Fruit fly (Drosophila melanogaster) whole organism, embryonic: Measurements from ENCODE around the gene Sgp.

ENCODE experiments used
- CG10321 ChIP-seq: fragments of 200-800 bp; sonication (Bioruptor generic); IDR thresholded peaks from 2 replicates; pipeline ENCODE4 v1.3.6; 2022; ENCODE audit warnings: missing biosample characterization, missing genetic modification characterization
- CG14710 ChIP-seq: fragments of 200-800 bp; sonication (Bioruptor generic); optimal IDR thresholded peaks from 3 replicates; lab custom pipeline; 2019; ENCODE audit warnings: missing biosample characterization, mild to moderate bottlenecking, missing genetic modification characterization, moderate library complexity
- CG1602 ChIP-seq: fragments of 200-800 bp; sonication (Bioruptor generic); optimal IDR thresholded peaks from 3 replicates; lab custom pipeline; 2016; ENCODE audit warnings: missing biosample characterization, missing genetic modification characterization
- CG17385 ChIP-seq: fragments of 200-800 bp; sonication (Bioruptor generic); optimal IDR thresholded peaks from 3 replicates; lab custom pipeline; 2018; ENCODE audit warnings: missing biosample characterization, mild to moderate bottlenecking, missing genetic modification characterization
- CG17802 ChIP-seq: fragments of 200-800 bp; sonication (Bioruptor generic); optimal IDR thresholded peaks from 2 replicates; lab custom pipeline; 2018; ENCODE audit warnings: missing biosample characterization, mild to moderate bottlenecking, missing genetic modification characterization, moderate library complexity
- CG17829 ChIP-seq: fragments of 200-800 bp; optimal IDR thresholded peaks from 2 replicates; lab custom pipeline; 2019; ENCODE audit warnings: missing biosample characterization, mild to moderate bottlenecking, missing genetic modification characterization, moderate library complexity
- CG1792 ChIP-seq: fragments of 200-800 bp; sonication (Bioruptor generic); optimal IDR thresholded peaks from 2 replicates; lab custom pipeline; 2016; ENCODE audit warnings: missing biosample characterization, missing genetic modification characterization
- CG30403 ChIP-seq: fragments of 200-800 bp; sonication (Bioruptor generic); optimal IDR thresholded peaks from 3 replicates; lab custom pipeline; 2016; ENCODE audit warnings: missing biosample characterization, missing genetic modification characterization
- CG42726 ChIP-seq: fragments of 200-800 bp; sonication (Bioruptor generic); IDR thresholded peaks from 2 replicates; pipeline ENCODE4 v1.3.6; 2022; ENCODE audit warnings: missing biosample characterization, missing genetic modification characterization; ENCODE audit not compliant: partially characterized antibody
- CG5245 ChIP-seq: fragments of 200-800 bp; sonication (Bioruptor generic); optimal IDR thresholded peaks from 3 replicates; lab custom pipeline; 2016; ENCODE audit warnings: missing biosample characterization, missing genetic modification characterization
- CG7271 ChIP-seq: fragments of 200-800 bp; sonication (Bioruptor generic); optimal IDR thresholded peaks from 2 replicates; lab custom pipeline; 2018; ENCODE audit warnings: missing biosample characterization, mild to moderate bottlenecking, missing genetic modification characterization, moderate library complexity
- CTCF ChIP-seq: fragments of 200-800 bp; sonication (Bioruptor generic); optimal IDR thresholded peaks from 2 replicates; lab custom pipeline; 2017; ENCODE audit warnings: missing biosample characterization, mild to moderate bottlenecking, missing genetic modification characterization, moderate library complexity
- CrebB ChIP-seq: fragments of 200-800 bp; sonication (Bioruptor generic); optimal IDR thresholded peaks from 3 replicates; lab custom pipeline; 2018; ENCODE audit warnings: missing biosample characterization, mild to moderate bottlenecking, missing genetic modification characterization
- Doc3 ChIP-seq: fragments of 200-800 bp; sonication (Bioruptor generic); IDR thresholded peaks from 3 replicates; pipeline ENCODE4 v1.3.6; 2022; ENCODE audit warnings: missing biosample characterization, missing genetic modification characterization; ENCODE audit not compliant: partially characterized antibody
- ERR ChIP-seq: fragments of 200-800 bp; sonication (Bioruptor generic); optimal IDR thresholded peaks from 2 replicates; lab custom pipeline; 2016; ENCODE audit warnings: missing biosample characterization, missing genetic modification characterization
- Elba2 ChIP-seq: fragments of 200-800 bp; sonication (Bioruptor generic); optimal IDR thresholded peaks from 3 replicates; lab custom pipeline; 2016; ENCODE audit warnings: missing biosample characterization, missing genetic modification characterization
- Fer3 ChIP-seq: fragments of 200-800 bp; sonication (Bioruptor generic); optimal IDR thresholded peaks from 2 replicates; lab custom pipeline; 2018; ENCODE audit warnings: missing biosample characterization, mild to moderate bottlenecking, missing genetic modification characterization, moderate library complexity
- Hey ChIP-seq: fragments of 200-800 bp; sonication (Bioruptor generic); optimal IDR thresholded peaks from 3 replicates; lab custom pipeline; 2018; ENCODE audit warnings: missing biosample characterization, mild to moderate bottlenecking, missing genetic modification characterization
- HmgZ ChIP-seq: fragments of 200-800 bp; sonication (Bioruptor generic); optimal IDR thresholded peaks from 2 replicates; lab custom pipeline; 2018; ENCODE audit warnings: missing biosample characterization, mild to moderate bottlenecking, missing genetic modification characterization
- Hr78 ChIP-seq, 2 experiments: fragments of 200-800 bp in 1 of 2; fragments of >200 bp in 1 of 2; sonication (Bioruptor generic) in 1 of 2; optimal IDR thresholded peaks; 2 replicates each; lab custom pipeline; 2017 to 2019; ENCODE audit warnings: missing biosample characterization in 2 of 2, missing genetic modification characterization in 2 of 2, mild to moderate bottlenecking in 1 of 2, moderate library complexity in 1 of 2
- Hsf ChIP-seq: fragments of 200-800 bp; sonication (Bioruptor generic); optimal IDR thresholded peaks from 3 replicates; lab custom pipeline; 2016; ENCODE audit warnings: missing biosample characterization, missing genetic modification characterization
- Mrtf ChIP-seq: fragments of 200-800 bp; sonication (Bioruptor generic); IDR thresholded peaks from 3 replicates; pipeline ENCODE4 v1.3.6; 2022; ENCODE audit warnings: missing biosample characterization, missing genetic modification characterization
- Rfx ChIP-seq: fragments of 200-800 bp; sonication (Bioruptor generic); IDR thresholded peaks from 2 replicates; pipeline ENCODE4 v1.3.6; 2022; ENCODE audit warnings: missing biosample characterization, missing genetic modification characterization
- Xrp1 ChIP-seq: fragments of 200-800 bp; sonication (Bioruptor generic); IDR thresholded peaks from 2 replicates; pipeline ENCODE4 v1.3.6; 2022; ENCODE audit warnings: missing biosample characterization, missing genetic modification characterization
- chm ChIP-seq: fragments of 200-800 bp; sonication (Bioruptor generic); IDR thresholded peaks from 2 replicates; pipeline ENCODE4 v1.3.6; 2022; ENCODE audit warnings: missing biosample characterization, missing genetic modification characterization
- dmrt99B ChIP-seq: fragments of 200-800 bp; sonication (Bioruptor generic); optimal IDR thresholded peaks from 2 replicates; lab custom pipeline; 2018; ENCODE audit warnings: missing biosample characterization, mild to moderate bottlenecking, missing genetic modification characterization, moderate library complexity
- emc ChIP-seq: fragments of 200-800 bp; sonication (Bioruptor generic); optimal IDR thresholded peaks from 2 replicates; lab custom pipeline; 2016; ENCODE audit warnings: missing biosample characterization, missing genetic modification characterization
- eve ChIP-seq, 2 experiments: fragments of >200 bp; optimal IDR thresholded peaks; 2 replicates each; lab custom pipeline; 2017; ENCODE audit warnings: missing biosample characterization in 2 of 2, missing genetic modification characterization in 2 of 2
- exex ChIP-seq: fragments of 200-800 bp; sonication (Bioruptor generic); optimal IDR thresholded peaks from 4 replicates; lab custom pipeline; 2018; ENCODE audit warnings: missing biosample characterization, mild to moderate bottlenecking, missing genetic modification characterization, moderate library complexity
- ftz-f1 ChIP-seq: fragments of 200-800 bp; sonication (Bioruptor generic); optimal IDR thresholded peaks from 2 replicates; lab custom pipeline; 2016; ENCODE audit warnings: missing biosample characterization, missing genetic modification characterization
- h ChIP-seq: fragments of >200 bp; optimal IDR thresholded peaks from 2 replicates; lab custom pipeline; 2017
- ham ChIP-seq: fragments of 200-800 bp; sonication (Bioruptor generic); IDR thresholded peaks from 2 replicates; pipeline ENCODE4 v1.3.6; 2022; ENCODE audit warnings: missing biosample characterization, missing genetic modification characterization
- inv ChIP-seq: fragments of 200-800 bp; sonication (Bioruptor generic); IDR thresholded peaks from 2 replicates; pipeline ENCODE4 v1.3.6; 2022; ENCODE audit warnings: missing biosample characterization, missing genetic modification characterization; ENCODE audit not compliant: partially characterized antibody
- lab ChIP-seq: fragments of 200-800 bp; sonication (Bioruptor generic); optimal IDR thresholded peaks from 3 replicates; lab custom pipeline; 2017; ENCODE audit warnings: missing biosample characterization, missing genetic modification characterization, mild to moderate bottlenecking, moderate library complexity, missing genetic modification reagents
- luna ChIP-seq: fragments of 200-800 bp; sonication (Bioruptor generic); optimal IDR thresholded peaks from 2 replicates; lab custom pipeline; 2016; ENCODE audit warnings: missing biosample characterization, missing genetic modification characterization
- maf-S ChIP-seq: fragments of 200-800 bp; sonication (Bioruptor generic); optimal IDR thresholded peaks from 2 replicates; lab custom pipeline; 2016; ENCODE audit warnings: missing biosample characterization, missing genetic modification characterization
- pfk ChIP-seq: fragments of 200-800 bp; sonication (Bioruptor generic); optimal IDR thresholded peaks from 2 replicates; lab custom pipeline; 2018; ENCODE audit warnings: missing biosample characterization, mild to moderate bottlenecking, missing genetic modification characterization, moderate library complexity
- salm ChIP-seq: fragments of 200-800 bp; sonication (Bioruptor generic); optimal IDR thresholded peaks from 2 replicates; lab custom pipeline; 2018; ENCODE audit warnings: missing biosample characterization, mild to moderate bottlenecking, missing genetic modification characterization
- stc ChIP-seq: fragments of 200-800 bp; sonication (Bioruptor generic); IDR thresholded peaks from 2 replicates; pipeline ENCODE4 v1.3.6; 2022; ENCODE audit warnings: missing biosample characterization, missing genetic modification characterization
- trem ChIP-seq: fragments of 200-800 bp; optimal IDR thresholded peaks from 3 replicates; lab custom pipeline; 2019; ENCODE audit warnings: missing biosample characterization, mild to moderate bottlenecking, missing genetic modification characterization, moderate library complexity
- vvl ChIP-seq: fragments of 200-800 bp; sonication (Bioruptor generic); IDR thresholded peaks from 2 replicates; pipeline ENCODE4 v1.3.6; 2022; ENCODE audit warnings: missing biosample characterization, missing genetic modification characterization
- wdn ChIP-seq: fragments of 200-800 bp; sonication (Bioruptor generic); IDR thresholded peaks from 2 replicates; pipeline ENCODE4 v1.3.6; 2022; ENCODE audit warnings: missing biosample characterization, missing genetic modification characterization
- wek ChIP-seq: fragments of 200-800 bp; sonication (Bioruptor generic); optimal IDR thresholded peaks from 3 replicates; lab custom pipeline; 2018; ENCODE audit warnings: missing biosample characterization, mild to moderate bottlenecking, missing genetic modification characterization, moderate library complexity
- zfh2 ChIP-seq: fragments of 200-800 bp; sonication (Bioruptor generic); optimal IDR thresholded peaks from 2 replicates; lab custom pipeline; 2016; ENCODE audit warnings: missing biosample characterization, missing genetic modification characterization

Sgp gene

DNA sequence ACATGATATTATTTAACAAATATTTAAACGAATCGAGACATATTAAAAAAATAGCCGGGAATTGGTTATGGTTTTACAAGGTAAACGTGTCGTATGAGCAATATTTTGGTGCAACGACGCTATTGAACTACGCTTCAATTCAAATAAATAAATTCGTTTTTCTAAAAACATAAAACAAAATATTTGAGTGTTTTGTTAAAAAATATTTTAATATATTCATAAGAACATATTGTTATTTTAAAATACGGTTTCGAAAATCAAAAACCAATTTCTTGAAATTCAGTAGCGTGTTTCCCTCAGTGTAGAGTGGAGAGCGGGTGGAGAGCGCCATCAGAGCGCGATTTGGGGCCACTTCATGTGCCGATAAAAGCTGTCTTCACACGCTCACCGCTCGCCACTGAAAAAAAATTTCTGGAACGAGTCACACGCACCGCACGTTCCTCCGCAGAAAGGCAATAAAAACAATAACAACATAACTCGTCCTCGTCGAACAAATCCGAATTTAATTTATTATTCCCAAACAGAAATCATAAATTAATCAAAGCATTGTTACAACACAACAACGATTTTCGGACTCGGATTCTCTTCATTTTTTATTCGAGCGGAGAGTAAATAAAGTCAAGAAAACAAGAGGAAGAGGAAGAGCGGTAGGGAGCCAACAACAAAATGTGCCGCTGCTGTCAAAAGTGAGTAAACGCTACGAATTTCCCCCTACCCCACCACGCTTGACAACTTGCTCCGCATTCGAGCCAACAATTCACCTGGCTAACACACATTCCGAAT is 16.1 kb downstream of the Sgp start (continued):
- no peak for TF ChIP-seq ERR (GFP tag; lab: Kevin White, UChicago)
- TF ChIP-seq CG5245 (GFP tag; lab: Kevin White, UChicago) = peak; percentile 62
- no peak for TF ChIP-seq Elba2
- TF ChIP-seq salm (tag; lab: Kevin White, UChicago) = peak; percentile 87
- TF ChIP-seq CG17802 = peak; percentile 52
- TF ChIP-seq CG1602 (GFP tag; lab: Kevin White, UChicago) = peak; percentile 86
- TF ChIP-seq, all 482 proteins: peak for 346

DNA sequence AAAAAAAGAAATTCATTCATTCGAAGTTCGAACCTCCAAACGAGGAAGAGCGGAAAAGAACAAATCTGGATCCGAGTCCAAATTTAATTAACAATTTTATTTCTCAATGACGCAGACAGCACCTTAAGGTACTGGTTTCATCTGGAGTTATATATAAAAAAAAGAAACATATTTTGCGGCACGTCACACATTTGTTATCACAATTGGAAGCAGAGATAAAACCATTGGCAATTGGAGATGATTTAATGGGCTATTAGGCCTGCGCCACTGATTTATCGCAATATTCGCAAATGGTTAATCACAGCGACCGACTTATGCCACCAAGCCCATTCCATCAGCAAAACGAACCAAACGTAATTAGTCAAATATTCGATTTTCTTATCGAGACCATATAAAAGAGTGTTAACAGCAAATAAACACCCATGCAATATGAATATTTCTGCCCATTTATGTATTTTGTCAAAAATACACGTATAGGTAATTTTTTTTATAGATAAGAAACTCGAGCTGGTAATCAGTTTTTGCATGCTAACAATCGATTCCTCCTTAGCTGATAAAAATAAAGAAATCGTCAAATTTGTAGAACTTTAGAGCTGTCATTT is 19.1 kb downstream of the Sgp start:
- 0 out of 2 replicates have a peak, but pooled peaks have one; percentile 8 for TF ChIP-seq Xrp1 (GFP tag; lab: Robert Waterston, UW)
- no peak for TF ChIP-seq luna
- TF ChIP-seq exex = peak; percentile 76
- TF ChIP-seq Elba2 = peak; percentile 73
- peak; percentile 44 for TF ChIP-seq lab
- TF ChIP-seq CG42726 (GFP tag; lab: Robert Waterston, UW) = no peak

DNA sequence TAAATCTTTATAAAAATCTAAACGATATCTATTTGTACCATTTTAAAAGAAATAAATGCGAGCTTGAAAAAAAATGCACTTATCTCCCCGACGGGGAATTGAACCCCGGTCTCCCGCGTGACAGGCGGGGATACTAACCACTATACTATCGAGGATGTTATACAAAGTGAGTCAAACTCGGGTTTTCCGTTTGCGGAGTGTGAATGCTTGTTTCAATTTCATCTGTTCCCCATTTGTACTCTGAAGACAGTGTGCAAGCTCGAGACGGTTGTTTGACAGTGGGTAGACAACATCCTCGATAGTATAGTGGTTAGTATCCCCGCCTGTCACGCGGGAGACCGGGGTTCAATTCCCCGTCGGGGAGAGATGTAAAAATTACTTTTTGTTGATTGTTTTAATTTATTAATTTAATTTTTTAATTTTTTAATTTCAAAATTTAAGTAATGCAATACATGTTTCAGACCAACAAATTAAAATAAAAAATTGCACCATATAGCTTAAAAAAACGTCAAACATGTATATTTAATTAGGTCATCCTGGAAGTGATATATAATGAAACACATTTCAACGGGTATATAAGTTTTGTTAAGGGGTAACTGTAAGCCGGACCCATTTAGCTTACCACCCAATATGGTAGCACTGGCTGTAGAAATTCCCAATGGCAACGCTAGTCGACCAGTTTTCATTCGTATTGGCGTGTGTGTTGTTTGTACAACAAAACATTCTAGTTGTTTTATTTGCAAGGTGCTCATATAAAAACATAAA is 22.2 kb downstream of the Sgp start, which contains the start of gene Sema1a:
Gene Sema1a (plus strand): TSS at position 679 of the 765 bp plus-strand sequence.
- TF ChIP-seq CG17829 (tag; lab: Kevin White, UChicago) (peak; percentile 47), Fer3 (tag; lab: Kevin White, UChicago) (peak; percentile 53), ham (GFP tag; lab: Robert Waterston, UW) (no peak), HmgZ (tag; lab: Kevin White, UChicago) (peak; percentile 74), CG1792 (GFP tag; lab: Kevin White, UChicago) (no peak), Doc3 (peak; percentile 52; the same call in 1 of the 3 replicates), CG30403 (GFP tag; lab: Kevin White, UChicago) (peak; percentile 61), Hey (tag; lab: Kevin White, UChicago) (no peak), CG14710 (peak; percentile 56), Mrtf (GFP tag; lab: Robert Waterston, UW) (no peak; the same call in 2 of the 3 replicates), stc (peak; percentile 44; the same call in 1 of the 2 replicates), Hsf (GFP tag; lab: Kevin White, UChicago) (peak; percentile 86), h (no peak), dmrt99B (tag; lab: Kevin White, UChicago) (peak; percentile 57), eve (GFP tag; optimal IDR thresholded peaks at IDR 0.05; lab: Kevin White, UChicago) (peak in 1 of 2 experiments; percentile 53), chm (GFP tag; lab: Robert Waterston, UW) (peak; percentile 73), CTCF (GFP tag; lab: Kevin White, UChicago) (peak; percentile 40), CG10321 (GFP tag; lab: Robert Waterston, UW) (peak; percentile 37; the same call in 1 of the 2 replicates), CrebB (tag; lab: Kevin White, UChicago) (peak; percentile 30), Rfx (GFP tag; lab: Robert Waterston, UW) (peak; percentile 82), maf-S (GFP tag; lab: Kevin White, UChicago) (no peak), CG7271 (tag; lab: Kevin White, UChicago) (no peak), trem (tag; lab: Kevin White, UChicago) (peak; percentile 42), wdn (GFP tag; lab: Robert Waterston, UW) (peak; percentile 69; the same call in 1 of the 2 replicates), CG17385 (GFP tag; lab: Kevin White, UChicago) (peak; percentile 8), zfh2 (GFP tag; lab: Kevin White, UChicago) (peak; percentile 60), Hr78 (GFP tag; optimal IDR thresholded peaks at IDR 0.05; lab: Kevin White, UChicago) (peak in 1 of 2 experiments; percentile 42), vvl (GFP tag; lab: Robert Waterston, UW) (peak; percentile 79), inv (GFP tag; lab: Robert Waterston, UW) (peak; percentile 37), wek (peak; percentile 40), emc (GFP tag; lab: Kevin White, UChicago) (peak; percentile 4), Elba2 (peak; percentile 97), pfk (peak; percentile 95), ftz-f1 (GFP tag; lab: Kevin White, UChicago) (no peak), luna (peak; percentile 74)
